Worm (Caenorhabditis elegans) whole organism, L4/young adult: Measurements from ENCODE around the gene T08D10.4.

ENCODE experiments used
- W03F9.2 ChIP-seq: fragments of 150-350 bp; optimal IDR thresholded peaks from 2 replicates; lab custom pipeline; 2014; ENCODE audit warnings: missing biosample characterization, missing genetic modification characterization
- him-1 ChIP-seq: sonication (generic microtip); optimal IDR thresholded peaks from 2 replicates; lab custom pipeline; 2016; ENCODE audit warnings: missing genotype, missing genetic modification reagents, missing genetic modification characterization, missing compliant biosample characterization

ce11 chrX:11920723-11921283, 32.3 kb downstream of the T08D10.4 start, which contains the start of gene Y62H9A.14:
- TF ChIP-seq him-1 (tag; lab: Kevin White, UChicago), result no peak
- TF ChIP-seq W03F9.2 (tag; lab: Kevin White, UChicago), result no peak
